Fruit fly (Drosophila melanogaster): ENCODE data around the gene phu.

- no peak for TF ChIP-seq psq (GFP tag; optimal IDR thresholded peaks at IDR 0.05)
- TF ChIP-seq kah (GFP tag; optimal IDR thresholded peaks at IDR 0.05): no peak
These were observed 46.3 kb upstream of the phu start for dm6 chr3R:9448320-9448719.
